Worm (Caenorhabditis elegans): ENCODE measurements around the gene F22D3.4.

DNA sequence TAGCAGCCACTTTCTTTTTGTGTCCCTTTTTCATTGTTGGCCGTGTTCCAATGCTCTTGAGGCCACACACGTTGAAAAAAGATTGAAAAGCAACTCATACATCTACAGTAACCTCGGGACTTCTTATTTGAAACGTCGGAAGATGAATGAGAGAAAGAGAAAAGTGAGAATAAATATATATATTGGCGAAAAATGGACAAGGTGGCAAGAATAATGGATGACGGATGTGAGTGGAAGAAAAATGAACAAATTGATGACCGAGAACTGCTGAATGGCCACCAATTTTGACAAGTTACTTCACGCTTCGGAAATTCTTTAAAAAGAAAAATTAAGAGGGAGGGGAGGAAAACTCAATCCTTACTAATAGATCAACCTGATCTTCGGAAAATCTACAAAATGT, 30.7 kb upstream of the F22D3.4 start:
- TF ChIP-seq flt-1 (GFP tag; IDR thresholded peaks at IDR 0.05) (no peak), hmg-4 (GFP tag; optimal IDR thresholded peaks at IDR 0.05) (no peak), sea-1 (GFP tag; conservative IDR thresholded peaks at IDR 0.05) (no peak), ama-1 (optimal IDR thresholded peaks at IDR 0.05) (no peak), ceh-36 (tag; optimal IDR thresholded peaks at IDR 0.05) (no peak), tra-4 (tag; optimal IDR thresholded peaks at IDR 0.05) (no peak), F13C5.2 (tag; optimal IDR thresholded peaks at IDR 0.05) (no peak), scrt-1 (GFP tag; IDR thresholded peaks at IDR 0.05) (no peak), hmbx-1 (tag; optimal IDR thresholded peaks at IDR 0.05) (no peak), tbx-37 (GFP tag; conservative IDR thresholded peaks at IDR 0.05) (no peak), B0310.2 (tag; optimal IDR thresholded peaks at IDR 0.05) (no peak), ets-7 (tag; optimal IDR thresholded peaks at IDR 0.05) (no peak), hnd-1 (tag; optimal IDR thresholded peaks at IDR 0.05) (no peak)
